Fruit fly (Drosophila melanogaster) whole organism, embryonic: Measurements from ENCODE around the gene CG18508.

Source experiments
- Antp ChIP-seq: fragments of 200-800 bp; sonication (Bioruptor generic); optimal IDR thresholded peaks from 3 replicates; lab custom pipeline; 2016; ENCODE audit warnings: missing biosample characterization, missing genetic modification characterization
- Awh ChIP-seq: fragments of 200-800 bp; sonication (Bioruptor generic); IDR thresholded peaks from 2 replicates; pipeline ENCODE4, ENCODE4 v1.3.6; 2022; ENCODE audit warnings: missing biosample characterization, missing genetic modification characterization
- BEAF-32 ChIP-seq: fragments of 200-800 bp; sonication (Bioruptor generic); optimal IDR thresholded peaks from 3 replicates; lab custom pipeline; 2017; ENCODE audit warnings: missing biosample characterization, missing genetic modification characterization, mild to moderate bottlenecking, moderate library complexity, missing genetic modification reagents
- CG10366 ChIP-seq: fragments of 200-800 bp; sonication (Bioruptor generic); IDR thresholded peaks from 2 replicates; pipeline ENCODE4 v1.3.6; 2022; ENCODE audit warnings: missing biosample characterization, missing genetic modification characterization
- CG10543 ChIP-seq: fragments of 200-800 bp; sonication (Bioruptor generic); optimal IDR thresholded peaks from 3 replicates; lab custom pipeline; 2017; ENCODE audit warnings: missing biosample characterization, mild to moderate bottlenecking, missing genetic modification characterization, moderate library complexity
- CG10565 ChIP-seq: fragments of 200-800 bp; sonication (Bioruptor generic); optimal IDR thresholded peaks from 3 replicates; lab custom pipeline; 2016; ENCODE audit warnings: missing biosample characterization, mild to moderate bottlenecking, missing genetic modification characterization
- CG10959 ChIP-seq: fragments of 200-800 bp; sonication (Bioruptor generic); IDR thresholded peaks from 2 replicates; pipeline ENCODE4 v1.3.6; 2022; ENCODE audit warnings: missing biosample characterization, missing genetic modification characterization
- CG11398 ChIP-seq: fragments of 200-800 bp; sonication (Bioruptor generic); optimal IDR thresholded peaks from 2 replicates; lab custom pipeline; 2016; ENCODE audit warnings: missing biosample characterization, missing genetic modification characterization
- CG11695 ChIP-seq: fragments of 200-800 bp; sonication (Bioruptor generic); IDR thresholded peaks from 3 replicates; pipeline ENCODE4 v1.3.6; 2022; ENCODE audit warnings: missing biosample characterization, missing genetic modification characterization
- CG12942 ChIP-seq: fragments of 200-800 bp; sonication (Bioruptor generic); optimal IDR thresholded peaks from 3 replicates; lab custom pipeline; 2016; ENCODE audit warnings: missing biosample characterization, missing genetic modification characterization
- CG14050 ChIP-seq: fragments of 200-800 bp; sonication (Bioruptor generic); IDR thresholded peaks from 3 replicates; pipeline ENCODE4 v1.3.6; 2022; ENCODE audit warnings: missing biosample characterization, missing genetic modification characterization
- CG14667 ChIP-seq: fragments of 200-800 bp; sonication (Bioruptor generic); IDR thresholded peaks from 2 replicates; pipeline ENCODE4 v1.3.6; 2022; ENCODE audit warnings: missing biosample characterization, missing genetic modification characterization
- CG15073 ChIP-seq: fragments of 200-800 bp; sonication (Bioruptor generic); optimal IDR thresholded peaks from 2 replicates; lab custom pipeline; 2016; ENCODE audit warnings: missing biosample characterization, missing genetic modification characterization
- CG16813 ChIP-seq: fragments of 200-800 bp; sonication (Bioruptor generic); IDR thresholded peaks from 3 replicates; pipeline ENCODE4 v1.3.6; 2022; ENCODE audit warnings: missing biosample characterization, missing genetic modification characterization; ENCODE audit not compliant: partially characterized antibody
- CG17359 ChIP-seq: fragments of 200-800 bp; sonication (Bioruptor generic); optimal IDR thresholded peaks from 3 replicates; lab custom pipeline; 2018; ENCODE audit warnings: missing biosample characterization, mild to moderate bottlenecking, missing genetic modification characterization, moderate library complexity
- CG1792 ChIP-seq: fragments of 200-800 bp; sonication (Bioruptor generic); optimal IDR thresholded peaks from 2 replicates; lab custom pipeline; 2016; ENCODE audit warnings: missing biosample characterization, missing genetic modification characterization
- CG18599 ChIP-seq: fragments of 200-800 bp; sonication (Bioruptor generic); optimal IDR thresholded peaks from 3 replicates; lab custom pipeline; 2017; ENCODE audit warnings: missing biosample characterization, missing genetic modification characterization, mild to moderate bottlenecking, moderate library complexity, missing genetic modification reagents
- CG3726 ChIP-seq: fragments of 200-800 bp; sonication (Bioruptor generic); IDR thresholded peaks from 3 replicates; pipeline ENCODE4, ENCODE4 v1.3.6; 2022; ENCODE audit warnings: missing biosample characterization, missing genetic modification characterization
- CG4328 ChIP-seq: fragments of 200-800 bp; sonication (Bioruptor generic); optimal IDR thresholded peaks from 3 replicates; lab custom pipeline; 2017; ENCODE audit warnings: missing biosample characterization, missing genetic modification reagents, missing genetic modification characterization
- CG6791 ChIP-seq: fragments of 200-800 bp; sonication (Bioruptor generic); IDR thresholded peaks from 3 replicates; pipeline ENCODE4 v1.3.6; 2022; ENCODE audit warnings: missing biosample characterization, missing genetic modification characterization; ENCODE audit not compliant: partially characterized antibody
- Fer2 ChIP-seq: fragments of 200-800 bp; sonication (Bioruptor generic); optimal IDR thresholded peaks from 2 replicates; lab custom pipeline; 2018; ENCODE audit warnings: missing biosample characterization, mild to moderate bottlenecking, missing genetic modification characterization, moderate library complexity
- HLH4C ChIP-seq: fragments of 200-800 bp; sonication (Bioruptor generic); IDR thresholded peaks from 3 replicates; pipeline ENCODE4 v1.3.6; 2022; ENCODE audit warnings: missing biosample characterization, missing genetic modification characterization; ENCODE audit not compliant: partially characterized antibody
- Hr3 ChIP-seq: fragments of 200-800 bp; sonication (Bioruptor generic); optimal IDR thresholded peaks from 3 replicates; lab custom pipeline; 2016; ENCODE audit warnings: missing biosample characterization, missing genetic modification characterization
- Hr51 ChIP-seq, 2 experiments: fragments of 200-800 bp; sonication (Bioruptor generic); optimal IDR thresholded peaks; 2 replicates in 1 of 2; 3 replicates in 1 of 2; lab custom pipeline; 2016 to 2018; ENCODE audit warnings: missing biosample characterization in 2 of 2, missing genetic modification characterization in 2 of 2, mild to moderate bottlenecking in 1 of 2, moderate library complexity in 1 of 2
- Kr ChIP-seq: fragments of 200-800 bp; sonication (Bioruptor generic); optimal IDR thresholded peaks from 2 replicates; lab custom pipeline; 2017; ENCODE audit warnings: missing biosample characterization, mild to moderate bottlenecking, missing genetic modification characterization
- Mes4 ChIP-seq: fragments of 200-800 bp; sonication (Bioruptor generic); optimal IDR thresholded peaks from 2 replicates; lab custom pipeline; 2016; ENCODE audit warnings: missing biosample characterization, missing genetic modification characterization
- Mrtf ChIP-seq: fragments of 200-800 bp; sonication (Bioruptor generic); IDR thresholded peaks from 3 replicates; pipeline ENCODE4 v1.3.6; 2022; ENCODE audit warnings: missing biosample characterization, missing genetic modification characterization
- NFAT ChIP-seq: fragments of 200-800 bp; sonication (Bioruptor generic); IDR thresholded peaks from 2 replicates; pipeline ENCODE4 v1.3.6; 2022; ENCODE audit warnings: missing biosample characterization, missing genetic modification characterization
- NK7.1 ChIP-seq: fragments of 200-800 bp; sonication (Bioruptor generic); optimal IDR thresholded peaks from 3 replicates; lab custom pipeline; 2016; ENCODE audit warnings: missing biosample characterization, missing genetic modification characterization
- Nf-YC ChIP-seq: fragments of 200-800 bp; optimal IDR thresholded peaks from 3 replicates; lab custom pipeline; 2019; ENCODE audit warnings: missing biosample characterization, mild to moderate bottlenecking, missing genetic modification characterization, moderate library complexity
- Side ChIP-seq: fragments of 200-800 bp; sonication (Bioruptor generic); optimal IDR thresholded peaks from 2 replicates; lab custom pipeline; 2016; ENCODE audit warnings: missing biosample characterization, missing genetic modification characterization
- Tbp ChIP-seq: fragments of >200 bp; optimal IDR thresholded peaks from 2 replicates; lab custom pipeline; 2018; ENCODE audit warnings: missing biosample characterization, missing genetic modification characterization
- ewg ChIP-seq: fragments of 200-800 bp; sonication (Bioruptor generic); optimal IDR thresholded peaks from 3 replicates; lab custom pipeline; 2017; ENCODE audit warnings: mild to moderate bottlenecking, missing biosample characterization, missing genetic modification reagents, missing genetic modification characterization
- fd3F ChIP-seq: fragments of 200-800 bp; sonication (Bioruptor generic); optimal IDR thresholded peaks from 2 replicates; lab custom pipeline; 2018; ENCODE audit warnings: missing biosample characterization, mild to moderate bottlenecking, missing genetic modification characterization, moderate library complexity
- h ChIP-seq: fragments of >200 bp; optimal IDR thresholded peaks from 2 replicates; lab custom pipeline; 2017
- ham ChIP-seq: fragments of 200-800 bp; sonication (Bioruptor generic); IDR thresholded peaks from 2 replicates; pipeline ENCODE4 v1.3.6; 2022; ENCODE audit warnings: missing biosample characterization, missing genetic modification characterization
- ind ChIP-seq: fragments of 200-800 bp; sonication (Bioruptor generic); optimal IDR thresholded peaks from 3 replicates; lab custom pipeline; 2016; ENCODE audit warnings: missing biosample characterization, missing genetic modification characterization
- kay ChIP-seq: fragments of 200-800 bp; sonication (Bioruptor generic); optimal IDR thresholded peaks from 2 replicates; lab custom pipeline; 2016; ENCODE audit warnings: missing biosample characterization, missing genetic modification characterization
- lab ChIP-seq: fragments of 200-800 bp; sonication (Bioruptor generic); optimal IDR thresholded peaks from 3 replicates; lab custom pipeline; 2017; ENCODE audit warnings: missing biosample characterization, missing genetic modification characterization, mild to moderate bottlenecking, moderate library complexity, missing genetic modification reagents
- mam ChIP-seq: fragments of 200-800 bp; sonication (Bioruptor generic); optimal IDR thresholded peaks from 3 replicates; lab custom pipeline; 2016; ENCODE audit warnings: missing biosample characterization, missing genetic modification characterization
- mirr ChIP-seq: fragments of 200-800 bp; sonication (Bioruptor generic); optimal IDR thresholded peaks from 3 replicates; lab custom pipeline; 2018; ENCODE audit warnings: missing biosample characterization, mild to moderate bottlenecking, missing genetic modification characterization
- nerfin-2 ChIP-seq: fragments of 200-800 bp; sonication (Bioruptor generic); IDR thresholded peaks from 2 replicates; pipeline ENCODE4 v1.3.6; 2022; ENCODE audit warnings: missing biosample characterization, missing genetic modification characterization; ENCODE audit not compliant: partially characterized antibody
- otp ChIP-seq: fragments of 200-800 bp; sonication (Bioruptor generic); IDR thresholded peaks from 3 replicates; pipeline ENCODE4, ENCODE4 v1.3.6; 2022; ENCODE audit warnings: missing biosample characterization, missing genetic modification characterization
- shn ChIP-seq: fragments of 200-800 bp; sonication (Bioruptor generic); optimal IDR thresholded peaks from 3 replicates; lab custom pipeline; 2016; ENCODE audit warnings: missing biosample characterization, missing genetic modification characterization
- sna ChIP-seq: fragments of 200-800 bp; sonication (Bioruptor generic); IDR thresholded peaks from 2 replicates; pipeline ENCODE4 v1.3.6; 2022; ENCODE audit warnings: missing biosample characterization, missing genetic modification characterization; ENCODE audit not compliant: partially characterized antibody
- tll ChIP-seq, 2 experiments: fragments of 200-800 bp in 1 of 2; fragments of >200 bp in 1 of 2; sonication (Bioruptor generic) in 1 of 2; optimal IDR thresholded peaks; 2 replicates each; lab custom pipeline; 2017 to 2019; ENCODE audit warnings: missing biosample characterization in 2 of 2, missing genetic modification characterization in 2 of 2, mild to moderate bottlenecking in 1 of 2, moderate library complexity in 1 of 2
- usp ChIP-seq: fragments of >200 bp; optimal IDR thresholded peaks from 2 replicates; lab custom pipeline; 2017; ENCODE audit warnings: missing biosample characterization, missing genetic modification characterization
- zfh2 ChIP-seq: fragments of 200-800 bp; sonication (Bioruptor generic); optimal IDR thresholded peaks from 2 replicates; lab custom pipeline; 2016; ENCODE audit warnings: missing biosample characterization, missing genetic modification characterization

The CG18508 gene

dm6 chrX:3173072-3173471, at the start of gene CG18508 (continued):
- TF ChIP-seq ham (no peak), CG10543 (GFP tag; lab: Kevin White, UChicago) (no peak), Kr (no peak), shn (GFP tag; lab: Kevin White, UChicago) (no peak), CG18599 (no peak), CG3726 (GFP tag; lab: Robert Waterston, UW) (no peak), ewg (no peak), BEAF-32 (GFP tag; lab: Kevin White, UChicago) (peak; percentile 24), CG14667 (GFP tag; lab: Robert Waterston, UW) (no peak), zfh2 (GFP tag; lab: Kevin White, UChicago) (no peak), Mrtf (GFP tag; lab: Robert Waterston, UW) (no peak), h (lab: Kevin White, UChicago) (no peak), kay (GFP tag; lab: Kevin White, UChicago) (no peak), CG6791 (GFP tag; lab: Robert Waterston, UW) (peak; percentile 48; the same call in 1 of the 3 replicates), CG10565 (GFP tag; lab: Kevin White, UChicago) (no peak), HLH4C (GFP tag; lab: Robert Waterston, UW) (no peak), CG11398 (GFP tag; lab: Kevin White, UChicago) (no peak), ind (GFP tag; lab: Kevin White, UChicago) (no peak), CG1792 (GFP tag; lab: Kevin White, UChicago) (no peak), nerfin-2 (GFP tag; lab: Robert Waterston, UW) (no peak), Awh (GFP tag; lab: Robert Waterston, UW) (no peak)

DNA sequence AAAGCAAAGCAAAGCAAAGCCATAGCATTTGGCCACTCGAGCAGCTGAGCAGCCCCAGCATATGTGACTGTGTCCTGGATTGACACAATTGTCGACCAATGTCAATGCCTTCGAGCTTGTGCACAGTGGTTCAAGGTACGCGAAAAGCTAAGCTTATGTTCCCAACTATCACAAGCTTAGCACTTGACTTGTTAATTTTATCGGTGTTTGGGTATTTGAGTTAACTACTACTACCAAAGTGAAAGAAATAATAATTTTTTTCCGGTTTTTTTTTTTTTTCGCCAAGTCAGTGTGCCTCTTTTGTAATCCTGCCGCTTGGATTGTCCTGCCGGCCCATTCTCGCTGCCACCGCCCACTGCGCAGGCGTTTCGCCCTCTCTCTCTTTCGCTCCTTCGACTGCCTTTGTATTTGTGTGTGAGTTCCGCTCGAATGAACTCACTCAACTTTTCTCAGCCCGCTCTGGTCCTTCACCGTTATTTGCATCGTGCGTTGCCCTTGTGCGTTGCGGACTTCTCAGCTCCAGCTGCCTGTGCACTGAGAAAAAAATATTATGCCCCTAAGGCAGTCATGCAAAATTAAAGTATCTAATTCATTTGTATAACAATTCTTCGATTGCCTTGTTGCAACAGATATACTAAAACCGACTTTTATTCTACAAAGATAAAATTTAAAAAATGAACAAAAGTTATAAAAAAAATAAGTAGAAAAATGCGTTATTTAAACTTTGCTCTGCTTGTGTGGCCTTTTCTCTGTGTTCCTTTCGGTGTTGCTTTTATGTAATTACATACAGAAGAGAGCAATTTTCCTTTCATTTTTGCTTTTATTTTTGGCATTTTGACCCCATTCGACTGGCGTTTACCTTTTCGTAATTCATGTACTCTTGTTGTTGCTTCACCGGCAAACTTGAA, 33.2 kb upstream of the CG18508 start:
- TF ChIP-seq Hr3 (peak; percentile 53), CG14050 (GFP tag; lab: Robert Waterston, UW) (peak; percentile 48; the same call in 1 of the 3 replicates), Antp (peak; percentile 81), CG10366 (GFP tag; lab: Robert Waterston, UW) (peak; percentile 66), CG14667 (GFP tag; lab: Robert Waterston, UW) (peak; percentile 47; the same call in 1 of the 2 replicates), CG11695 (GFP tag; lab: Robert Waterston, UW) (peak; percentile 78), CG15073 (GFP tag; lab: Kevin White, UChicago) (no peak), otp (peak; percentile 79; the same call in 2 of the 3 replicates), CG4328 (GFP tag; lab: Kevin White, UChicago) (no peak), CG16813 (GFP tag; lab: Robert Waterston, UW) (no peak), tll (GFP tag; optimal IDR thresholded peaks at IDR 0.05; lab: Kevin White, UChicago) (no peak), Tbp (no peak), sna (GFP tag; lab: Robert Waterston, UW) (no peak), Fer2 (tag; lab: Kevin White, UChicago) (no peak), Nf-YC (tag; lab: Kevin White, UChicago) (no peak), lab (GFP tag; lab: Kevin White, UChicago) (peak; percentile 89), CG12942 (peak; percentile 39), NFAT (0 out of 2 replicates have a peak, but pooled peaks have one; percentile 11), usp (GFP tag; lab: Kevin White, UChicago) (no peak), CG17359 (tag; lab: Kevin White, UChicago) (peak; percentile 75), fd3F (GFP tag; lab: Kevin White, UChicago) (peak; percentile 15), Mes4 (GFP tag; lab: Kevin White, UChicago) (peak; percentile 39), mirr (GFP tag; lab: Kevin White, UChicago) (peak; percentile 3), Side (peak; percentile 27), Hr51 (GFP tag; optimal IDR thresholded peaks at IDR 0.05; lab: Kevin White, UChicago) (peak; percentile 52 to 66), mam (GFP tag; lab: Kevin White, UChicago) (peak; percentile 71), CG10959 (GFP tag; lab: Robert Waterston, UW) (peak; percentile 21; the same call in 1 of the 2 replicates), NK7.1 (GFP tag; lab: Kevin White, UChicago) (peak; percentile 54)
